Worm (Caenorhabditis elegans) whole organism, L1 larva: ENCODE measurements around the gene Y42H9B.3.

Experiments used
- C16A3.4 ChIP-seq: fragments of 150-350 bp; optimal IDR thresholded peaks from 2 replicates; lab custom pipeline; 2014; ENCODE audit warnings: missing biosample characterization, missing genetic modification characterization
- C34B4.2 ChIP-seq: sonication (generic microtip); optimal IDR thresholded peaks from 2 replicates; lab custom pipeline; 2017; ENCODE audit warnings: mild to moderate bottlenecking, missing genetic modification characterization, missing compliant biosample characterization
- F16B12.6 ChIP-seq: fragments of 150-350 bp; optimal IDR thresholded peaks from 2 replicates; lab custom pipeline; 2014; ENCODE audit warnings: missing biosample characterization, missing genetic modification characterization
- Y116A8C.19 ChIP-seq: sonication (generic microtip); optimal IDR thresholded peaks from 2 replicates; lab custom pipeline; 2016; ENCODE audit warnings: missing compliant biosample characterization, missing genetic modification characterization, borderline replicate concordance
- aha-1 ChIP-seq: fragments of 150-350 bp; optimal IDR thresholded peaks from 2 replicates; lab custom pipeline; 2014; ENCODE audit warnings: missing biosample characterization, missing genetic modification characterization
- blmp-1 ChIP-seq: fragments of 150-350 bp; optimal IDR thresholded peaks from 2 replicates; lab custom pipeline; 2014; ENCODE audit warnings: missing biosample characterization, missing genetic modification characterization
- ceh-8 ChIP-seq: fragments of 200-800 bp; sonication (Bioruptor generic); optimal IDR thresholded peaks from 2 replicates; lab custom pipeline; 2018; ENCODE audit warnings: mild to moderate bottlenecking, missing genetic modification characterization, moderate library complexity, missing compliant biosample characterization
- dpl-1 ChIP-seq, 3 experiments: fragments of 150-350 bp in 2 of 3; sonication (generic microtip) in 1 of 3; optimal IDR thresholded peaks; 2 replicates each; lab custom pipeline; 2014 to 2017; ENCODE audit warnings: missing biosample characterization in 3 of 3, missing genetic modification characterization in 3 of 3, missing genetic modification reagents in 3 of 3
- dsc-1 ChIP-seq: sonication (generic microtip); optimal IDR thresholded peaks from 2 replicates; lab custom pipeline; 2016; ENCODE audit warnings: mild to moderate bottlenecking, missing genetic modification characterization, missing compliant biosample characterization
- efl-3 ChIP-seq: fragments of 200-800 bp; sonication (Bioruptor generic); optimal IDR thresholded peaks from 2 replicates; lab custom pipeline; 2018; ENCODE audit warnings: mild to moderate bottlenecking, missing genetic modification characterization, missing compliant biosample characterization
- elt-3 ChIP-seq, 6 experiments: fragments of 150-350 bp in 1 of 6; sonication (generic microtip); optimal IDR thresholded peaks; 2 replicates each; lab custom pipeline; 2017 to 2018; ENCODE audit warnings: missing biosample characterization in 6 of 6, missing genetic modification characterization in 6 of 6, inconsistent platforms in 1 of 6
- fos-1 ChIP-seq: fragments of 150-350 bp; optimal IDR thresholded peaks from 2 replicates; lab custom pipeline; 2014; ENCODE audit warnings: missing biosample characterization, missing genetic modification characterization
- hlh-17 ChIP-seq: fragments of 200-800 bp; sonication (Bioruptor generic); optimal IDR thresholded peaks from 2 replicates; lab custom pipeline; 2018; ENCODE audit warnings: missing genetic modification characterization, mild to moderate bottlenecking, missing compliant biosample characterization, moderate library complexity, borderline replicate concordance
- irx-1 ChIP-seq: sonication (generic microtip); optimal IDR thresholded peaks from 2 replicates; lab custom pipeline; 2016; ENCODE audit warnings: missing genetic modification characterization, missing compliant biosample characterization
- jun-1 ChIP-seq: fragments of 150-350 bp; optimal IDR thresholded peaks from 2 replicates; lab custom pipeline; 2014; ENCODE audit warnings: missing biosample characterization, missing genetic modification reagents, missing genetic modification characterization
- lin-14 ChIP-seq: fragments of 200-800 bp; sonication (Bioruptor generic); optimal IDR thresholded peaks from 2 replicates; lab custom pipeline; 2018; ENCODE audit warnings: mild to moderate bottlenecking, missing genetic modification characterization, moderate library complexity, missing compliant biosample characterization
- lin-15B ChIP-seq: fragments of 150-350 bp; sonication (generic microtip); optimal IDR thresholded peaks from 3 replicates; lab custom pipeline; 2014; ENCODE audit warnings: missing biosample characterization, missing genetic modification characterization
- lin-35 ChIP-seq, 2 experiments: fragments of 150-350 bp; optimal IDR thresholded peaks; 2 replicates each; lab custom pipeline; 2014; ENCODE audit warnings: missing biosample characterization in 2 of 2, missing genetic modification characterization in 2 of 2, missing genetic modification reagents in 2 of 2
- lsy-2 ChIP-seq, 2 experiments: fragments of 150-350 bp; optimal IDR thresholded peaks; 2 replicates each; lab custom pipeline; 2014; ENCODE audit warnings: missing biosample characterization in 2 of 2, missing genetic modification characterization in 2 of 2
- mab-9 ChIP-seq: fragments of 200-800 bp; sonication (Bioruptor generic); IDR thresholded peaks from 2 replicates; pipeline ENCODE4 v1.3.6; 2022; ENCODE audit warnings: missing genetic modification reagents, missing genetic modification characterization, missing compliant biosample characterization
- mdl-1 ChIP-seq, 2 experiments: fragments of 150-350 bp; optimal IDR thresholded peaks; 2 replicates each; lab custom pipeline; 2014 to 2017; ENCODE audit warnings: missing biosample characterization in 2 of 2, missing genetic modification characterization in 2 of 2, inconsistent platforms in 1 of 2
- mef-2 ChIP-seq: fragments of 150-350 bp; optimal IDR thresholded peaks from 2 replicates; lab custom pipeline; 2014; ENCODE audit warnings: missing biosample characterization, missing genetic modification characterization
- mep-1 ChIP-seq: fragments of 150-350 bp; optimal IDR thresholded peaks from 2 replicates; lab custom pipeline; 2014; ENCODE audit warnings: missing biosample characterization, missing genetic modification characterization
- nhr-11 ChIP-seq: fragments of 150-350 bp; optimal IDR thresholded peaks from 2 replicates; lab custom pipeline; 2014; ENCODE audit warnings: missing biosample characterization, missing genetic modification characterization
- nhr-20 ChIP-seq: sonication (generic microtip); optimal IDR thresholded peaks from 2 replicates; lab custom pipeline; 2016; ENCODE audit warnings: mild to moderate bottlenecking, missing genetic modification characterization, missing compliant biosample characterization
- nhr-237 ChIP-seq: fragments of 150-350 bp; optimal IDR thresholded peaks from 2 replicates; lab custom pipeline; 2014; ENCODE audit warnings: missing biosample characterization, missing genetic modification characterization
- nhr-28 ChIP-seq: fragments of 150-350 bp; optimal IDR thresholded peaks from 2 replicates; lab custom pipeline; 2014; ENCODE audit warnings: missing biosample characterization, missing genetic modification characterization
- nhr-71 ChIP-seq: sonication (generic microtip); optimal IDR thresholded peaks from 2 replicates; lab custom pipeline; 2016; ENCODE audit warnings: mild to moderate bottlenecking, missing genetic modification characterization, moderate library complexity, missing compliant biosample characterization
- nhr-77 ChIP-seq: fragments of 150-350 bp; optimal IDR thresholded peaks from 2 replicates; lab custom pipeline; 2014; ENCODE audit warnings: missing biosample characterization, missing genetic modification characterization
- nhr-85 ChIP-seq: sonication (generic microtip); peaks from one replicate; lab custom pipeline; 2016; ENCODE audit warnings: missing genetic modification characterization, inconsistent platforms, missing compliant biosample characterization
- nhr-90 ChIP-seq: sonication (generic microtip); optimal IDR thresholded peaks from 2 replicates; lab custom pipeline; 2016; ENCODE audit warnings: mild to moderate bottlenecking, missing genetic modification characterization, missing compliant biosample characterization; ENCODE audit not compliant: poor library complexity
- pax-3 ChIP-seq: fragments of 200-800 bp; sonication (Bioruptor generic); optimal IDR thresholded peaks from 2 replicates; lab custom pipeline; 2018; ENCODE audit warnings: mild to moderate bottlenecking, missing genetic modification characterization, moderate library complexity, missing compliant biosample characterization
- pqm-1 ChIP-seq: sonication (generic microtip); optimal IDR thresholded peaks from 3 replicates; lab custom pipeline; 2017; ENCODE audit warnings: missing biosample characterization, missing genetic modification characterization
- snpc-4 ChIP-seq: fragments of 150-350 bp; optimal IDR thresholded peaks from 2 replicates; lab custom pipeline; 2014; ENCODE audit warnings: missing biosample characterization, missing genetic modification characterization
- snu-23 ChIP-seq: sonication (generic microtip); optimal IDR thresholded peaks from 2 replicates; lab custom pipeline; 2016; ENCODE audit warnings: missing genetic modification characterization, missing compliant biosample characterization
- sptf-1 ChIP-seq: fragments of 150-350 bp; optimal IDR thresholded peaks from 2 replicates; lab custom pipeline; 2014; ENCODE audit warnings: missing biosample characterization, missing genetic modification characterization
- tbx-2 ChIP-seq: sonication (generic microtip); optimal IDR thresholded peaks from 2 replicates; lab custom pipeline; 2016; ENCODE audit warnings: missing genetic modification characterization, missing compliant biosample characterization
- unc-130 ChIP-seq: fragments of 150-350 bp; optimal IDR thresholded peaks from 2 replicates; lab custom pipeline; 2017; ENCODE audit warnings: missing biosample characterization, missing genetic modification characterization, inconsistent platforms
- unc-30 ChIP-seq: sonication (generic microtip); optimal IDR thresholded peaks from 2 replicates; lab custom pipeline; 2017; ENCODE audit warnings: missing biosample characterization, missing genetic modification characterization
- unc-62 ChIP-seq: fragments of 150-350 bp; optimal IDR thresholded peaks from 2 replicates; lab custom pipeline; 2014; ENCODE audit warnings: missing biosample characterization, missing genetic modification reagents, missing genetic modification characterization
- unc-98 ChIP-seq: fragments of 200-800 bp; sonication (Bioruptor generic); IDR thresholded peaks from 2 replicates; pipeline ENCODE4 v1.3.6; 2022; ENCODE audit warnings: missing genetic modification characterization, missing compliant biosample characterization
- vab-15 ChIP-seq: sonication (generic microtip); optimal IDR thresholded peaks from 2 replicates; lab custom pipeline; 2017; ENCODE audit warnings: missing genotype, mild to moderate bottlenecking, missing genetic modification characterization, missing compliant biosample characterization
- xbp-1 ChIP-seq: sonication (generic microtip); optimal IDR thresholded peaks from 2 replicates; lab custom pipeline; 2016; ENCODE audit warnings: missing genetic modification characterization, missing compliant biosample characterization
- zag-1 ChIP-seq: fragments of 150-350 bp; optimal IDR thresholded peaks from 2 replicates; lab custom pipeline; 2014; ENCODE audit warnings: missing biosample characterization, missing genetic modification characterization
- ztf-4 ChIP-seq: fragments of 150-350 bp; optimal IDR thresholded peaks from 2 replicates; lab custom pipeline; 2014; ENCODE audit warnings: missing biosample characterization, missing genetic modification characterization

The Y42H9B.3 gene

ce11 chrIV:8044574-8044973, 32.3 kb upstream of the Y42H9B.3 start, which contains the start of gene nhr-258:
Gene nhr-258 (plus strand): TSS chrIV:8044938.
- TF ChIP-seq nhr-90 (tag; lab: Kevin White, UChicago) (no peak), lin-14 (peak; percentile 19), mab-9 (GFP tag; lab: Robert Waterston, UW) (no peak), blmp-1 (peak; percentile 64), mep-1 (tag; lab: Kevin White, UChicago) (no peak), efl-3 (GFP tag; lab: Kevin White, UChicago) (no peak), sptf-1 (tag; lab: Kevin White, UChicago) (no peak), fos-1 (tag; lab: Kevin White, UChicago) (no peak), elt-3 (tag; optimal IDR thresholded peaks at IDR 0.05; lab: Kevin White, UChicago) (peak in 4 of 6 experiments; percentile 59 to 66 (median 63)), jun-1 (no peak), ztf-4 (tag; lab: Kevin White, UChicago) (no peak), snpc-4 (no peak), nhr-85 (tag; lab: Kevin White, UChicago) (peak; percentile 88), nhr-28 (no peak), tbx-2 (tag; lab: Kevin White, UChicago) (no peak), lsy-2 (tag; optimal IDR thresholded peaks at IDR 0.05; lab: Kevin White, UChicago) (no peak), F16B12.6 (tag; lab: Kevin White, UChicago) (no peak), unc-30 (tag; lab: Kevin White, UChicago) (no peak), dsc-1 (tag; lab: Kevin White, UChicago) (peak; percentile 11), ceh-8 (GFP tag; lab: Kevin White, UChicago) (no peak), nhr-20 (tag; lab: Kevin White, UChicago) (peak; percentile 35), C16A3.4 (tag; lab: Kevin White, UChicago) (no peak), xbp-1 (no peak), lin-15B (tag; lab: Kevin White, UChicago) (no peak), unc-98 (no peak), nhr-11 (tag; lab: Kevin White, UChicago) (no peak), vab-15 (tag; lab: Kevin White, UChicago) (no peak), C34B4.2 (no peak), zag-1 (tag; lab: Kevin White, UChicago) (no peak), lin-35 (GFP tag; optimal IDR thresholded peaks at IDR 0.05; lab: Kevin White, UChicago) (no peak), nhr-237 (tag; lab: Kevin White, UChicago) (no peak), snu-23 (no peak), dpl-1 (GFP tag; optimal IDR thresholded peaks at IDR 0.05; lab: Kevin White, UChicago) (no peak), nhr-71 (tag; lab: Kevin White, UChicago) (peak; percentile 38), Y116A8C.19 (tag; lab: Kevin White, UChicago) (no peak), pax-3 (tag; lab: Kevin White, UChicago) (no peak), nhr-77 (tag; lab: Kevin White, UChicago) (no peak), mdl-1 (tag; optimal IDR thresholded peaks at IDR 0.05; lab: Kevin White, UChicago) (no peak), aha-1 (tag; lab: Kevin White, UChicago) (no peak), unc-62 (GFP tag; lab: Kevin White, UChicago) (no peak), irx-1 (tag; lab: Kevin White, UChicago) (no peak), pqm-1 (tag; lab: Kevin White, UChicago) (no peak), mef-2 (tag; lab: Kevin White, UChicago) (no peak), hlh-17 (GFP tag; lab: Kevin White, UChicago) (no peak), unc-130 (tag; lab: Kevin White, UChicago) (no peak)
